Worm (Caenorhabditis elegans) whole organism, early embryonic: ENCODE results near the gene str-164.

Source experiments
- ama-1 ChIP-seq: fragments of 150-350 bp; optimal IDR thresholded peaks from 2 replicates; lab custom pipeline; 2014
- flt-1 ChIP-seq: fragments of 200-800 bp; sonication (Bioruptor generic); IDR thresholded peaks from 2 replicates; pipeline ENCODE4 v1.3.6; 2022; ENCODE audit warnings: missing genetic modification characterization, missing compliant biosample characterization
- hnd-1 ChIP-seq: sonication (generic microtip); optimal IDR thresholded peaks from 2 replicates; lab custom pipeline; 2016; ENCODE audit warnings: missing genetic modification characterization, missing compliant biosample characterization
- pes-1 ChIP-seq: fragments of 200-800 bp; sonication (Bioruptor generic); IDR thresholded peaks from 2 replicates; pipeline ENCODE4 v1.3.6; 2022; ENCODE audit warnings: missing genetic modification reagents, missing genetic modification characterization, missing compliant biosample characterization
- sea-1 ChIP-seq: fragments of 200-800 bp; sonication (Bioruptor generic); conservative IDR thresholded peaks from 2 replicates; pipeline ENCODE4 v1.3.6; 2022; ENCODE audit warnings: missing genetic modification characterization, missing compliant biosample characterization
- tbx-37 ChIP-seq: fragments of 200-800 bp; sonication (Bioruptor generic); conservative IDR thresholded peaks from 2 replicates; pipeline ENCODE4 v1.3.6; 2022; ENCODE audit warnings: missing genetic modification reagents, missing genetic modification characterization, missing compliant biosample characterization
- tra-4 ChIP-seq: sonication (generic microtip); optimal IDR thresholded peaks from 2 replicates; lab custom pipeline; 2017; ENCODE audit warnings: missing genetic modification characterization, missing compliant biosample characterization

ce11 chrIV:4983746-4984145 is 23.2 kb downstream of the str-164 start, which contains the start of gene clec-176:
- TF ChIP-seq ama-1 (no peak), flt-1 (GFP tag; lab: Robert Waterston, UW) (no peak), hnd-1 (tag; lab: Kevin White, UChicago) (no peak), sea-1 (GFP tag; lab: Robert Waterston, UW) (no peak), pes-1 (GFP tag; lab: Robert Waterston, UW) (no peak), tra-4 (tag; lab: Kevin White, UChicago) (no peak), tbx-37 (GFP tag; lab: Robert Waterston, UW) (no peak)
